Worm (Caenorhabditis elegans) whole organism, L3 larva: ENCODE results near the gene C17H12.2.

Experiments used
- R02D3.7 ChIP-seq: fragments of 150-350 bp; optimal IDR thresholded peaks from 2 replicates; lab custom pipeline; 2014; ENCODE audit warnings: missing biosample characterization, missing genetic modification characterization
- ZK546.5 ChIP-seq: sonication (generic microtip); optimal IDR thresholded peaks from 2 replicates; lab custom pipeline; 2017; ENCODE audit warnings: missing biosample characterization, missing genetic modification characterization
- aly-2 ChIP-seq: fragments of 150-350 bp; optimal IDR thresholded peaks from 2 replicates; lab custom pipeline; 2014; ENCODE audit warnings: missing biosample characterization, missing genetic modification characterization
- ceh-16 ChIP-seq: sonication (generic microtip); optimal IDR thresholded peaks from 2 replicates; lab custom pipeline; 2017; ENCODE audit warnings: missing biosample characterization, missing genetic modification characterization
- ceh-28 ChIP-seq: fragments of 150-350 bp; optimal IDR thresholded peaks from 2 replicates; lab custom pipeline; 2014; ENCODE audit warnings: missing biosample characterization, missing genetic modification reagents, missing genetic modification characterization
- egl-27 ChIP-seq: sonication (generic microtip); optimal IDR thresholded peaks from 4 replicates; lab custom pipeline; 2017; ENCODE audit warnings: missing biosample characterization, missing genetic modification reagents, missing genetic modification characterization
- egl-5 ChIP-seq: fragments of 150-350 bp; optimal IDR thresholded peaks from 2 replicates; lab custom pipeline; 2017; ENCODE audit warnings: missing biosample characterization, missing genetic modification reagents, missing genetic modification characterization, inconsistent platforms
- elt-1 ChIP-seq: fragments of 150-350 bp; optimal IDR thresholded peaks from 2 replicates; lab custom pipeline; 2014; ENCODE audit warnings: missing biosample characterization, missing genetic modification characterization
- elt-2 ChIP-seq: sonication (generic microtip); optimal IDR thresholded peaks from 2 replicates; lab custom pipeline; 2016; ENCODE audit warnings: missing genetic modification reagents, mild to moderate bottlenecking, missing genetic modification characterization, missing compliant biosample characterization
- elt-3 ChIP-seq, 3 experiments: fragments of 150-350 bp in 1 of 3; sonication (generic microtip) in 2 of 3; optimal IDR thresholded peaks; 2 replicates in 2 of 3; 4 replicates in 1 of 3; lab custom pipeline; 2014 to 2017; ENCODE audit warnings: missing biosample characterization in 3 of 3, missing genetic modification characterization in 3 of 3
- eor-1 ChIP-seq, 2 experiments: fragments of 150-350 bp; optimal IDR thresholded peaks; 2 replicates each; lab custom pipeline; 2014 to 2018; ENCODE audit warnings: missing biosample characterization in 2 of 2, missing genetic modification characterization in 2 of 2
- fkh-10 ChIP-seq: sonication (generic microtip); optimal IDR thresholded peaks from 2 replicates; lab custom pipeline; 2017; ENCODE audit warnings: missing biosample characterization, missing genetic modification reagents, missing genetic modification characterization
- fkh-2 ChIP-seq: fragments of 150-350 bp; optimal IDR thresholded peaks from 2 replicates; lab custom pipeline; 2014; ENCODE audit warnings: missing biosample characterization, missing genetic modification reagents, missing genetic modification characterization
- fos-1 ChIP-seq: fragments of 150-350 bp; optimal IDR thresholded peaks from 2 replicates; lab custom pipeline; 2014; ENCODE audit warnings: missing biosample characterization, missing genetic modification characterization
- hmg-11 ChIP-seq: sonication (generic microtip); optimal IDR thresholded peaks from 2 replicates; lab custom pipeline; 2016; ENCODE audit warnings: missing genetic modification characterization, missing compliant biosample characterization
- jun-1 ChIP-seq: fragments of 150-350 bp; optimal IDR thresholded peaks from 2 replicates; lab custom pipeline; 2014; ENCODE audit warnings: missing biosample characterization, missing genetic modification reagents, missing genetic modification characterization
- lin-15B ChIP-seq: fragments of 150-350 bp; optimal IDR thresholded peaks from 2 replicates; lab custom pipeline; 2014; ENCODE audit warnings: missing biosample characterization, missing genetic modification characterization
- lin-39 ChIP-seq: fragments of 150-350 bp; optimal IDR thresholded peaks from 2 replicates; lab custom pipeline; 2018; ENCODE audit warnings: missing biosample characterization, missing genetic modification reagents, missing genetic modification characterization
- lsy-12 ChIP-seq: sonication (generic microtip); optimal IDR thresholded peaks from 2 replicates; lab custom pipeline; 2016; ENCODE audit warnings: mild to moderate bottlenecking, missing genetic modification characterization, missing compliant biosample characterization
- mdl-1 ChIP-seq: fragments of 150-350 bp; optimal IDR thresholded peaks from 2 replicates; lab custom pipeline; 2014; ENCODE audit warnings: missing biosample characterization, missing genetic modification characterization
- mml-1 ChIP-seq: fragments of 150-350 bp; sonication (generic microtip); optimal IDR thresholded peaks from 3 replicates; lab custom pipeline; 2014; ENCODE audit warnings: missing biosample characterization, missing genetic modification characterization
- nfya-1 ChIP-seq: sonication (generic microtip); optimal IDR thresholded peaks from 2 replicates; lab custom pipeline; 2017; ENCODE audit warnings: missing genetic modification characterization, mild to moderate bottlenecking, missing compliant biosample characterization, antibody characterized with exemption, moderate library complexity; ENCODE audit not compliant: insufficient read depth
- nhr-11 ChIP-seq: fragments of 150-350 bp; optimal IDR thresholded peaks from 2 replicates; lab custom pipeline; 2014; ENCODE audit warnings: missing biosample characterization, missing genetic modification characterization
- nhr-23 ChIP-seq: fragments of 150-350 bp; optimal IDR thresholded peaks from 2 replicates; lab custom pipeline; 2014; ENCODE audit warnings: missing biosample characterization, missing genetic modification reagents, missing genetic modification characterization
- nhr-237 ChIP-seq: fragments of 150-350 bp; optimal IDR thresholded peaks from 2 replicates; lab custom pipeline; 2014; ENCODE audit warnings: missing biosample characterization, missing genetic modification characterization
- nhr-25 ChIP-seq: sonication (generic microtip); optimal IDR thresholded peaks from 2 replicates; lab custom pipeline; 2017; ENCODE audit warnings: missing biosample characterization, missing genetic modification characterization
- nhr-28 ChIP-seq: fragments of 150-350 bp; optimal IDR thresholded peaks from 2 replicates; lab custom pipeline; 2014; ENCODE audit warnings: missing biosample characterization, missing genetic modification characterization
- nhr-43 ChIP-seq: sonication (generic microtip); optimal IDR thresholded peaks from 2 replicates; lab custom pipeline; 2016; ENCODE audit warnings: mild to moderate bottlenecking, missing genetic modification characterization, missing compliant biosample characterization; ENCODE audit not compliant: poor library complexity, severe bottlenecking
- nhr-67 ChIP-seq: fragments of 150-350 bp; optimal IDR thresholded peaks from 2 replicates; lab custom pipeline; 2014; ENCODE audit warnings: missing biosample characterization, missing genetic modification characterization
- pha-4 ChIP-seq: fragments of 150-350 bp; optimal IDR thresholded peaks from 2 replicates; lab custom pipeline; 2014; ENCODE audit warnings: missing biosample characterization, missing genetic modification reagents, missing genetic modification characterization
- pqm-1 ChIP-seq: fragments of 150-350 bp; optimal IDR thresholded peaks from 2 replicates; lab custom pipeline; 2017; ENCODE audit warnings: missing biosample characterization, missing genetic modification characterization, inconsistent platforms
- skn-1 ChIP-seq: fragments of 150-350 bp; optimal IDR thresholded peaks from 2 replicates; lab custom pipeline; 2014; ENCODE audit warnings: missing biosample characterization, missing genetic modification characterization
- unc-39 ChIP-seq: sonication (generic microtip); optimal IDR thresholded peaks from 4 replicates; lab custom pipeline; 2017; ENCODE audit warnings: missing biosample characterization, missing genetic modification characterization
- unc-62 ChIP-seq: fragments of 150-350 bp; sonication (generic microtip); optimal IDR thresholded peaks from 4 replicates; lab custom pipeline; 2014; ENCODE audit warnings: missing biosample characterization, missing genetic modification reagents, missing genetic modification characterization
- zag-1 ChIP-seq: fragments of 150-350 bp; optimal IDR thresholded peaks from 2 replicates; lab custom pipeline; 2014; ENCODE audit warnings: missing biosample characterization, missing genetic modification characterization
- ztf-11 ChIP-seq: fragments of 150-350 bp; optimal IDR thresholded peaks from 2 replicates; lab custom pipeline; 2014; ENCODE audit warnings: missing biosample characterization, missing genetic modification characterization

The C17H12.2 gene

ce11 chrIV:6756374-6756773 is 33.9 kb downstream of the C17H12.2 start (continued):
- TF ChIP-seq elt-2 (tag; lab: Kevin White, UChicago) (peak; percentile 72), fkh-10 (GFP tag; lab: Kevin White, UChicago) (peak; percentile 76), elt-1 (tag; lab: Kevin White, UChicago) (peak; percentile 14), egl-5 (tag; lab: Kevin White, UChicago) (peak; percentile 71), nhr-237 (tag; lab: Kevin White, UChicago) (no peak), unc-39 (peak; percentile 12), eor-1 (tag; optimal IDR thresholded peaks at IDR 0.05; lab: Kevin White, UChicago) (no peak), ceh-28 (tag; lab: Kevin White, UChicago) (peak; percentile 58), nfya-1 (tag; lab: Kevin White, UChicago) (peak; percentile 92), fkh-2 (tag; lab: Kevin White, UChicago) (no peak), egl-27 (peak; percentile 73), R02D3.7 (tag; lab: Kevin White, UChicago) (peak; percentile 48), nhr-43 (tag; lab: Kevin White, UChicago) (peak; percentile 67), unc-62 (GFP tag; lab: Kevin White, UChicago) (peak; percentile 58), nhr-28 (tag; lab: Kevin White, UChicago) (no peak), zag-1 (tag; lab: Kevin White, UChicago) (peak; percentile 47), nhr-11 (tag; lab: Kevin White, UChicago) (no peak)

- TF ChIP-seq egl-5 (tag; lab: Kevin White, UChicago) (peak; percentile 82), skn-1 (tag; lab: Kevin White, UChicago) (no peak), fkh-2 (tag; lab: Kevin White, UChicago) (no peak), nfya-1 (tag; lab: Kevin White, UChicago) (peak; percentile 49), mml-1 (tag; lab: Kevin White, UChicago) (no peak), fos-1 (no peak)
- TF ChIP-seq, all 47 proteins: peak for 2
Observed at ce11 chrIV:6751213-6751612, 39.1 kb downstream of the C17H12.2 start.

ce11 chrIV:6750117-6750516 is 40.2 kb downstream of the C17H12.2 start:
- TF ChIP-seq pqm-1 (tag; lab: Kevin White, UChicago) (no peak), nhr-67 (tag; lab: Kevin White, UChicago) (no peak), unc-39 (no peak), unc-62 (GFP tag; lab: Kevin White, UChicago) (no peak), lin-39 (no peak), jun-1 (tag; lab: Kevin White, UChicago) (no peak), elt-2 (tag; lab: Kevin White, UChicago) (no peak), ceh-16 (tag; lab: Kevin White, UChicago) (no peak), ZK546.5 (no peak), fkh-2 (tag; lab: Kevin White, UChicago) (no peak), lin-15B (tag; lab: Kevin White, UChicago) (no peak), nhr-28 (tag; lab: Kevin White, UChicago) (no peak), ztf-11 (no peak), nhr-25 (tag; lab: Kevin White, UChicago) (no peak), zag-1 (tag; lab: Kevin White, UChicago) (no peak), elt-1 (tag; lab: Kevin White, UChicago) (no peak), elt-3 (tag; optimal IDR thresholded peaks at IDR 0.05; lab: Kevin White, UChicago) (no peak), aly-2 (no peak), mml-1 (tag; lab: Kevin White, UChicago) (no peak), lsy-12 (tag; lab: Kevin White, UChicago) (no peak)

- no peak for TF ChIP-seq egl-27
- TF ChIP-seq nfya-1 (tag; lab: Kevin White, UChicago): peak; percentile 32
Observed at ce11 chrIV:6748491-6748890, 41.8 kb downstream of the C17H12.2 start, which contains the start of gene lin-45. TSS of gene lin-45 (minus strand) at chrIV:6748572.

- TF ChIP-seq pha-4 (tag; lab: Kevin White, UChicago) (peak; percentile 68), nfya-1 (tag; lab: Kevin White, UChicago) (peak; percentile 34), nhr-43 (tag; lab: Kevin White, UChicago) (peak; percentile 22), nhr-25 (tag; lab: Kevin White, UChicago) (peak; percentile 34), ceh-28 (tag; lab: Kevin White, UChicago) (peak; percentile 28), elt-1 (tag; lab: Kevin White, UChicago) (no peak), hmg-11 (tag; lab: Kevin White, UChicago) (peak; percentile 9), lin-15B (tag; lab: Kevin White, UChicago) (peak; percentile 31), eor-1 (tag; optimal IDR thresholded peaks at IDR 0.05; lab: Kevin White, UChicago) (no peak), mdl-1 (tag; lab: Kevin White, UChicago) (no peak), unc-62 (GFP tag; lab: Kevin White, UChicago) (no peak), nhr-23 (tag; lab: Kevin White, UChicago) (peak; percentile 64)
Observed at ce11 chrIV:6747652-6748051, 42.6 kb downstream of the C17H12.2 start.
